Fruit fly (Drosophila melanogaster): ENCODE data around the gene slp2.

The slp2 gene

DNA sequence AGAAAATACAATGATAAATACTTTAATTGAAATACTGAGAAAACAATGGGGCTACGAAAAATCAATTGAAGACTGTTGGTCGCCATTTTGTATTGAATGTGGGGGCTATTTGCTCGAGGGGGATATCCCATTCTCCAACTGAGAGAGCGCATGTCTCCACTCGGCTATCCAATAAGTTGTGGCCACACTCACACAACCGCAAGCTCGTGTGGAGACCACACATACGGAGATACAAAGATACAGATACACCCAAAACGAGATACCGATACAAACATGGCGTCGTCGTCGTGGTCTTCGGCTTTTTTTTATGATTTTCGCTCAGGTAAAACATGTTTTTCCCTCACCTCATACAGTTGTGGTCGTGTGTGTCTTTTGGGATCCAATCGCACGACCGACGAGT lies 1.4 kb upstream of the slp2 start (continued):
- TF ChIP-seq CG11723 (GFP tag; optimal IDR thresholded peaks at IDR 0.05) (no peak), trem (tag; optimal IDR thresholded peaks at IDR 0.05) (no peak), zf30C (GFP tag; optimal IDR thresholded peaks at IDR 0.05) (peak; percentile 5), sqz (GFP tag; optimal IDR thresholded peaks at IDR 0.05) (peak; percentile 88), ERR (GFP tag; optimal IDR thresholded peaks at IDR 0.05) (no peak), CoRest (tag; optimal IDR thresholded peaks at IDR 0.05) (peak; percentile 22), Lim3 (GFP tag; IDR thresholded peaks at IDR 0.05) (no peak), CG16815 (GFP tag; optimal IDR thresholded peaks at IDR 0.05) (no peak), Myb (GFP tag; optimal IDR thresholded peaks at IDR 0.05) (no peak), CG13424 (tag; optimal IDR thresholded peaks at IDR 0.05) (no peak), CG18599 (GFP tag; optimal IDR thresholded peaks at IDR 0.05) (no peak), abd-A (tag; optimal IDR thresholded peaks at IDR 0.05) (peak; percentile 65), Mes4 (GFP tag; optimal IDR thresholded peaks at IDR 0.05) (no peak), CG4707 (GFP tag; optimal IDR thresholded peaks at IDR 0.05) (no peak), chif (GFP tag; optimal IDR thresholded peaks at IDR 0.05) (no peak), jigr1 (GFP tag; IDR thresholded peaks at IDR 0.05) (no peak), crol (GFP tag; IDR thresholded peaks at IDR 0.05) (peak; percentile 74), CG11696 (GFP tag; IDR thresholded peaks at IDR 0.05) (no peak), kah (GFP tag; optimal IDR thresholded peaks at IDR 0.05) (no peak), Optix (GFP tag; IDR thresholded peaks at IDR 0.05) (no peak), CG18476 (GFP tag; optimal IDR thresholded peaks at IDR 0.05) (no peak), CkIIα-i1 (GFP tag; IDR thresholded peaks at IDR 0.05) (no peak), Ptx1 (GFP tag; IDR thresholded peaks at IDR 0.05) (no peak), CG32767 (GFP tag; IDR thresholded peaks at IDR 0.05) (peak; percentile 39; the same call in 1 of the 2 replicates), pnt (GFP tag; optimal IDR thresholded peaks at IDR 0.05) (no peak), HmgZ (tag; optimal IDR thresholded peaks at IDR 0.05) (no peak), Hr78 (GFP tag; optimal IDR thresholded peaks at IDR 0.05) (no peak), tup (GFP tag; optimal IDR thresholded peaks at IDR 0.05) (no peak)

DNA sequence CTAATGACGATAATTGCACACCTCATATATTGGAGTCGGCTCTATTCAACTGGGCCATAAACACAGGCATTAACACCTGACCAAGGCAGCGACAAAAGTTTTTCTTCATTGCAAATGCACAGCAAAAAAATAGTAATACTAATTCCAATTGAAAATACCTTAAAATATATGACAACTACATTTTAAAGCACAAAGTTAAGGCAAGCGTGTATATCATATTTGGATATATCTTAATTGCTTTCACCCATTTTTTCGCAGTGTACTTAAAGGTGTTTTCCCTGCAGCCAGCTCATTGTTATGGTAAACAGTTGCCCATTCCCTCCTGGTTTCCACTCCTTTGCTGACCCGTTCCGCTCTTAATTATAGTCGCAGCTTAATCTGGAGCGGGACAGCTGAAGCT lies 4.3 kb downstream of the slp2 start:
- TF ChIP-seq CG30403 (GFP tag; optimal IDR thresholded peaks at IDR 0.05) (peak; percentile 28), CG4820 (GFP tag; optimal IDR thresholded peaks at IDR 0.05) (peak; percentile 33), btn (GFP tag; optimal IDR thresholded peaks at IDR 0.05) (no peak), psq (GFP tag; optimal IDR thresholded peaks at IDR 0.05) (no peak), Kr (GFP tag; optimal IDR thresholded peaks at IDR 0.05) (no peak), Poxn (GFP tag; IDR thresholded peaks at IDR 0.05) (no peak), CG12104 (GFP tag; optimal IDR thresholded peaks at IDR 0.05) (no peak), sna (GFP tag; IDR thresholded peaks at IDR 0.05; ENCODE audit: partially characterized antibody) (no peak), pb (GFP tag; optimal IDR thresholded peaks at IDR 0.05) (no peak), grau (tag; optimal IDR thresholded peaks at IDR 0.05) (no peak), fd102C (GFP tag; optimal IDR thresholded peaks at IDR 0.05) (no peak), CG2202 (tag; optimal IDR thresholded peaks at IDR 0.05) (peak; percentile 27), Rx (GFP tag; IDR thresholded peaks at IDR 0.05) (peak; percentile 30; the same call in 1 of the 2 replicates), CG18011 (GFP tag; optimal IDR thresholded peaks at IDR 0.05) (no peak), Side (GFP tag; optimal IDR thresholded peaks at IDR 0.05) (no peak), Bgb (GFP tag; IDR thresholded peaks at IDR 0.05; ENCODE audit: partially characterized antibody) (no peak), CG7987 (GFP tag; optimal IDR thresholded peaks at IDR 0.05) (no peak), CkIIα-i1 (GFP tag; IDR thresholded peaks at IDR 0.05) (no peak), ash1 (GFP tag; optimal IDR thresholded peaks at IDR 0.05) (no peak), Trl (optimal IDR thresholded peaks at IDR 0.05) (no peak), Trl (GFP tag; optimal IDR thresholded peaks at IDR 0.05) (peak; percentile 14), gem (tag; optimal IDR thresholded peaks at IDR 0.05) (peak; percentile 64), ato (GFP tag; IDR thresholded peaks at IDR 0.05; ENCODE audit: partially characterized antibody) (no peak), Rfx (GFP tag; IDR thresholded peaks at IDR 0.05) (no peak), Sin3A (optimal IDR thresholded peaks at IDR 0.05) (no peak), CG11456 (GFP tag; IDR thresholded peaks at IDR 0.05) (no peak)
